Fruit fly (Drosophila melanogaster): ENCODE data around the gene kibra.

- TF ChIP-seq psq (GFP tag; optimal IDR thresholded peaks at IDR 0.05) (no peak), lola (GFP tag; optimal IDR thresholded peaks at IDR 0.05) (no peak), CrebA (GFP tag; optimal IDR thresholded peaks at IDR 0.05; ENCODE audit: borderline replicate concordance) (peak; percentile 36), brk (GFP tag; optimal IDR thresholded peaks at IDR 0.05) (no peak), h (GFP tag; optimal IDR thresholded peaks at IDR 0.05) (peak; percentile 30)
These were observed 15.1 kb downstream of the kibra start for dm6 chr3R:14708948-14709385.
